Worm (Caenorhabditis elegans) whole organism, L4 larva: ENCODE results near the gene cest-33.

Experiments
- D1046.2 ChIP-seq: fragments of 200-800 bp; sonication (Bioruptor generic); IDR thresholded peaks from 2 replicates; pipeline ENCODE4 v1.3.6; 2022; ENCODE audit warnings: missing genetic modification characterization, missing compliant biosample characterization
- F10B5.3 ChIP-seq: sonication (generic microtip); optimal IDR thresholded peaks from 2 replicates; lab custom pipeline; 2016; ENCODE audit warnings: mild to moderate bottlenecking, missing genetic modification characterization, missing compliant biosample characterization
- R02D3.7 ChIP-seq: fragments of 150-350 bp; sonication (generic microtip); optimal IDR thresholded peaks from 3 replicates; lab custom pipeline; 2014; ENCODE audit warnings: missing biosample characterization, missing genetic modification characterization
- T20F7.1 ChIP-seq: fragments of 200-800 bp; sonication (Bioruptor generic); optimal IDR thresholded peaks from 2 replicates; lab custom pipeline; 2018; ENCODE audit warnings: mild to moderate bottlenecking, missing genetic modification characterization, missing compliant biosample characterization
- T26A8.4 ChIP-seq: fragments of 200-800 bp; sonication (Bioruptor generic); IDR thresholded peaks from 2 replicates; pipeline ENCODE4 v1.3.6; 2022; ENCODE audit warnings: missing genetic modification characterization, missing compliant biosample characterization
- Y48G9A.11 ChIP-seq: fragments of 200-800 bp; sonication (Bioruptor generic); IDR thresholded peaks from 2 replicates; pipeline ENCODE4 v1.3.6; 2022; ENCODE audit warnings: missing genetic modification reagents, missing genetic modification characterization, missing compliant biosample characterization
- Y5F2A.4 ChIP-seq: fragments of 200-800 bp; sonication (Bioruptor generic); optimal IDR thresholded peaks from 2 replicates; lab custom pipeline; 2018; ENCODE audit warnings: mild to moderate bottlenecking, missing genetic modification characterization, missing compliant biosample characterization
- ZK337.2 ChIP-seq: fragments of 200-800 bp; sonication (Bioruptor generic); IDR thresholded peaks from 2 replicates; pipeline ENCODE4 v1.3.6; 2022; ENCODE audit warnings: missing genetic modification reagents, missing genetic modification characterization, missing compliant biosample characterization
- aha-1 ChIP-seq: fragments of 150-350 bp; peaks from one replicate; lab custom pipeline; 2014; ENCODE audit warnings: missing biosample characterization, missing genetic modification characterization
- attf-4 ChIP-seq: sonication (generic microtip); optimal IDR thresholded peaks from 3 replicates; lab custom pipeline; 2017; ENCODE audit warnings: missing biosample characterization, missing genetic modification characterization
- ceh-82 ChIP-seq: sonication (generic microtip); optimal IDR thresholded peaks from 2 replicates; lab custom pipeline; 2017; ENCODE audit warnings: missing biosample characterization, missing genetic modification characterization
- daf-19 ChIP-seq: fragments of 200-800 bp; sonication (Bioruptor generic); conservative IDR thresholded peaks from 2 replicates; pipeline ENCODE4 v1.3.6; 2022; ENCODE audit warnings: missing genetic modification characterization, missing compliant biosample characterization
- dmd-6 ChIP-seq: fragments of 200-800 bp; sonication (Bioruptor generic); IDR thresholded peaks from 2 replicates; pipeline ENCODE4 v1.3.6; 2022; ENCODE audit warnings: missing genetic modification reagents, missing genetic modification characterization, missing compliant biosample characterization
- dmd-8 ChIP-seq: fragments of 200-800 bp; sonication (Bioruptor generic); IDR thresholded peaks from 2 replicates; pipeline ENCODE4 v1.3.6; 2022; ENCODE audit warnings: missing genetic modification characterization, missing compliant biosample characterization
- dpl-1 ChIP-seq: fragments of 150-350 bp; optimal IDR thresholded peaks from 2 replicates; lab custom pipeline; 2014; ENCODE audit warnings: missing biosample characterization, missing genetic modification reagents, missing genetic modification characterization
- duxl-1 ChIP-seq: sonication (generic microtip); optimal IDR thresholded peaks from 2 replicates; lab custom pipeline; 2016; ENCODE audit warnings: mild to moderate bottlenecking, missing genetic modification characterization, moderate library complexity, missing compliant biosample characterization; ENCODE audit not compliant: poor library complexity
- fkh-10 ChIP-seq: fragments of 150-350 bp; optimal IDR thresholded peaks from 2 replicates; lab custom pipeline; 2014; ENCODE audit warnings: missing biosample characterization, missing genetic modification reagents, missing genetic modification characterization
- gei-8 ChIP-seq: fragments of 200-800 bp; sonication (Bioruptor generic); optimal IDR thresholded peaks from 2 replicates; lab custom pipeline; 2018; ENCODE audit warnings: mild to moderate bottlenecking, missing genetic modification characterization, missing compliant biosample characterization
- hlh-11 ChIP-seq: fragments of 200-800 bp; sonication (Bioruptor generic); optimal IDR thresholded peaks from 2 replicates; lab custom pipeline; 2018; ENCODE audit warnings: mild to moderate bottlenecking, missing genetic modification characterization, missing compliant biosample characterization
- hlh-30 ChIP-seq: sonication (generic microtip); optimal IDR thresholded peaks from 2 replicates; lab custom pipeline; 2017; ENCODE audit warnings: antibody characterized with exemption, mild to moderate bottlenecking, missing genetic modification characterization, missing compliant biosample characterization; ENCODE audit not compliant: insufficient read depth
- lim-7 ChIP-seq: fragments of 200-800 bp; sonication (Bioruptor generic); IDR thresholded peaks from 2 replicates; pipeline ENCODE4 v1.3.6; 2022; ENCODE audit warnings: missing genetic modification characterization, missing compliant biosample characterization
- lin-13 ChIP-seq: fragments of 150-350 bp; optimal IDR thresholded peaks from 2 replicates; lab custom pipeline; 2014; ENCODE audit warnings: missing biosample characterization, missing genetic modification reagents, missing genetic modification characterization
- lin-15B ChIP-seq: fragments of 150-350 bp; sonication (generic microtip); optimal IDR thresholded peaks from 3 replicates; lab custom pipeline; 2014; ENCODE audit warnings: missing biosample characterization, missing genetic modification characterization
- lin-38 ChIP-seq: fragments of 200-800 bp; sonication (Bioruptor generic); IDR thresholded peaks from 2 replicates; pipeline ENCODE4 v1.3.6; 2022; ENCODE audit warnings: missing genetic modification reagents, missing genetic modification characterization, missing compliant biosample characterization
- lir-3 ChIP-seq: sonication (generic microtip); optimal IDR thresholded peaks from 2 replicates; lab custom pipeline; 2016; ENCODE audit warnings: mild to moderate bottlenecking, missing genetic modification characterization, missing compliant biosample characterization
- madf-5 ChIP-seq, 2 experiments: fragments of 200-800 bp; sonication (Bioruptor generic); IDR thresholded peaks; 2 replicates each; pipeline ENCODE4 v1.3.6; 2022; ENCODE audit warnings: missing compliant biosample characterization in 2 of 2, missing genetic modification characterization in 2 of 2
- nhr-10 ChIP-seq: fragments of 150-350 bp; optimal IDR thresholded peaks from 2 replicates; lab custom pipeline; 2014; ENCODE audit warnings: missing biosample characterization, missing genetic modification characterization
- nhr-11 ChIP-seq: fragments of 150-350 bp; optimal IDR thresholded peaks from 2 replicates; lab custom pipeline; 2014; ENCODE audit warnings: missing biosample characterization, missing genetic modification characterization
- nhr-28 ChIP-seq: fragments of 150-350 bp; optimal IDR thresholded peaks from 2 replicates; lab custom pipeline; 2014; ENCODE audit warnings: missing biosample characterization, missing genetic modification characterization
- nhr-41 ChIP-seq: fragments of 200-800 bp; sonication (Bioruptor generic); IDR thresholded peaks from 2 replicates; pipeline ENCODE4 v1.3.6; 2022; ENCODE audit warnings: missing genetic modification reagents, missing genetic modification characterization, missing compliant biosample characterization
- php-3 ChIP-seq: fragments of 200-800 bp; sonication (Bioruptor generic); IDR thresholded peaks from 2 replicates; pipeline ENCODE4 v1.3.6; 2022; ENCODE audit warnings: missing genetic modification reagents, missing genetic modification characterization, missing compliant biosample characterization
- rbr-2 ChIP-seq: sonication (generic microtip); optimal IDR thresholded peaks from 2 replicates; lab custom pipeline; 2016; ENCODE audit warnings: missing genotype, missing genetic modification characterization, missing compliant biosample characterization
- saeg-2 ChIP-seq: fragments of 200-800 bp; sonication (Bioruptor generic); IDR thresholded peaks from 2 replicates; pipeline ENCODE4 v1.3.6; 2022; ENCODE audit warnings: missing genetic modification reagents, missing genetic modification characterization, missing compliant biosample characterization
- sdz-12 ChIP-seq: fragments of 200-800 bp; sonication (Bioruptor generic); optimal IDR thresholded peaks from 2 replicates; lab custom pipeline; 2018; ENCODE audit warnings: mild to moderate bottlenecking, missing genetic modification characterization, missing compliant biosample characterization
- spr-3 ChIP-seq: fragments of 200-800 bp; sonication (Bioruptor generic); optimal IDR thresholded peaks from 2 replicates; lab custom pipeline; 2018; ENCODE audit warnings: mild to moderate bottlenecking, missing genetic modification characterization, missing compliant biosample characterization
- tra-1 ChIP-seq: fragments of 200-800 bp; sonication (Bioruptor generic); IDR thresholded peaks from 2 replicates; pipeline ENCODE4 v1.3.6; 2022; ENCODE audit warnings: missing genetic modification reagents, missing genetic modification characterization, missing compliant biosample characterization
- unc-39 ChIP-seq: sonication (generic microtip); optimal IDR thresholded peaks from 2 replicates; lab custom pipeline; 2017; ENCODE audit warnings: missing biosample characterization, missing genetic modification characterization
- unc-62 ChIP-seq, 3 experiments: fragments of 150-350 bp in 1 of 3; sonication (generic microtip); optimal IDR thresholded peaks in 2 of 3; peaks in 1 of 3; 1 replicate in 1 of 3; 2 replicates in 2 of 3; lab custom pipeline; 2014 to 2017; ENCODE audit warnings: missing biosample characterization in 3 of 3, missing genetic modification characterization in 3 of 3, missing genetic modification reagents in 3 of 3, missing genotype in 1 of 3
- vab-7 ChIP-seq: fragments of 200-800 bp; sonication (Bioruptor generic); IDR thresholded peaks from 2 replicates; pipeline ENCODE4 v1.3.6; 2022; ENCODE audit warnings: missing genetic modification reagents, missing genetic modification characterization, missing compliant biosample characterization
- zip-11 ChIP-seq: fragments of 200-800 bp; sonication (Bioruptor generic); IDR thresholded peaks from 2 replicates; pipeline ENCODE4 v1.3.6; 2022; ENCODE audit warnings: missing genetic modification characterization, missing compliant biosample characterization
- ztf-11 ChIP-seq: fragments of 150-350 bp; optimal IDR thresholded peaks from 2 replicates; lab custom pipeline; 2014; ENCODE audit warnings: missing biosample characterization, missing genetic modification characterization

The cest-33 gene

ce11 chrV:6321733-6322198 lies 43.7 kb downstream of the cest-33 start, which contains the start of gene T28C12.15:
Gene T28C12.15 (minus strand): TSS chrV:6321783.
- TF ChIP-seq spr-3 (no peak), nhr-10 (tag; lab: Kevin White, UChicago) (no peak), gei-8 (GFP tag; lab: Kevin White, UChicago) (no peak), lin-38 (GFP tag; lab: Robert Waterston, UW) (no peak), ceh-82 (tag; lab: Kevin White, UChicago) (no peak), rbr-2 (tag; lab: Kevin White, UChicago) (no peak), duxl-1 (tag; lab: Kevin White, UChicago) (no peak), lin-13 (GFP tag; lab: Kevin White, UChicago) (no peak), aha-1 (tag; lab: Kevin White, UChicago) (peak; percentile 16), tra-1 (GFP tag; lab: Robert Waterston, UW) (no peak), nhr-28 (tag; lab: Kevin White, UChicago) (peak; percentile 98), fkh-10 (GFP tag; lab: Kevin White, UChicago) (no peak)

DNA sequence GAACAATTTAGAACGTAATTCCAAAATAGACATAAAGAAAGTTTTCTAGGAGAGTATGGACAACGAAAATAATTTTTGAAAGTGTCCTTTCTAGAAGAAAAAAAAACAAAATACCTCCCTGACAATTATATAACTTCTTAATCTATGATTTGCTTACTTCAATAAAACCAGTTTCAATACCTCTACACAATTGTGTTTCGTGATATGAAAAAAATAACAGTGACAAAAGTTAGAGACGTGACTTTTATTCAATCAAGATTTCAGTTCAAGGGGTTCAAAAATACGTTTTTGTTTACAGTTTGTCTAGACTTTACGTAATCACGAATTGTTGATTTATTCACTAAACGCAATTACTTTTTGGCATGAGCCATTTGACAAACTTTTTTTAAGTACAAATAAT lies 44.2 kb downstream of the cest-33 start:
- TF ChIP-seq sdz-12 (GFP tag; lab: Kevin White, UChicago) (no peak), unc-62 (GFP tag; optimal IDR thresholded peaks at IDR 0.05 in 1 of 2; lab: Kevin White, UChicago) (peak in 1 of 2 experiments; percentile 94), unc-62 (tag; optimal IDR thresholded peaks at IDR 0.05; lab: Kevin White, UChicago) (no peak)

- peak; percentile 11 for TF ChIP-seq hlh-30
- peak; percentile 14 for TF ChIP-seq hlh-11
- TF ChIP-seq gei-8 (GFP tag; lab: Kevin White, UChicago): no peak
- TF ChIP-seq attf-4 (tag; lab: Kevin White, UChicago): no peak
- TF ChIP-seq tra-1 (GFP tag; lab: Robert Waterston, UW): no peak
- TF ChIP-seq aha-1 (tag; lab: Kevin White, UChicago): peak; percentile 20
- no peak for TF ChIP-seq lir-3
- TF ChIP-seq nhr-28 (tag; lab: Kevin White, UChicago): peak; percentile 96
Observed at ce11 chrV:6319358-6319757, 46.1 kb downstream of the cest-33 start.

ce11 chrV:6317928-6318327 lies 47.5 kb downstream of the cest-33 start:
- TF ChIP-seq zip-11 (no peak), nhr-41 (GFP tag; lab: Robert Waterston, UW) (no peak), ceh-82 (tag; lab: Kevin White, UChicago) (no peak), dpl-1 (GFP tag; lab: Kevin White, UChicago) (no peak), dmd-8 (no peak), nhr-28 (tag; lab: Kevin White, UChicago) (peak; percentile 7), hlh-30 (no peak), Y48G9A.11 (no peak), R02D3.7 (tag; lab: Kevin White, UChicago) (no peak), Y5F2A.4 (GFP tag; lab: Kevin White, UChicago) (no peak), unc-62 (GFP tag; optimal IDR thresholded peaks at IDR 0.05 in 1 of 2; lab: Kevin White, UChicago) (peak in 1 of 2 experiments; percentile 24), unc-62 (tag; optimal IDR thresholded peaks at IDR 0.05; lab: Kevin White, UChicago) (no peak), lim-7 (no peak), T20F7.1 (no peak)

ce11 chrV:6316632-6317031 lies 48.8 kb downstream of the cest-33 start, which contains the start of gene cest-24:
Gene cest-24 (plus strand): TSS chrV:6316932.
- TF ChIP-seq unc-39 (tag; lab: Kevin White, UChicago) (no peak), ztf-11 (tag; lab: Kevin White, UChicago) (no peak), madf-5 (GFP tag; IDR thresholded peaks at IDR 0.05; lab: Robert Waterston, UW) (no peak), F10B5.3 (tag; lab: Kevin White, UChicago) (no peak), gei-8 (GFP tag; lab: Kevin White, UChicago) (no peak), R02D3.7 (tag; lab: Kevin White, UChicago) (no peak), php-3 (GFP tag; lab: Robert Waterston, UW) (no peak), spr-3 (no peak), saeg-2 (no peak), daf-19 (GFP tag; lab: Robert Waterston, UW) (no peak), ZK337.2 (no peak), unc-62 (GFP tag; optimal IDR thresholded peaks at IDR 0.05 in 1 of 2; lab: Kevin White, UChicago) (no peak), unc-62 (tag; optimal IDR thresholded peaks at IDR 0.05; lab: Kevin White, UChicago) (no peak), dmd-6 (GFP tag; lab: Robert Waterston, UW) (no peak), hlh-11 (no peak), nhr-11 (no peak), D1046.2 (GFP tag; lab: Robert Waterston, UW) (no peak), lin-15B (tag; lab: Kevin White, UChicago) (no peak), T26A8.4 (GFP tag; lab: Robert Waterston, UW) (no peak), vab-7 (no peak)
